Worm (Caenorhabditis elegans): Measurements from ENCODE around the gene uroc-1.

uroc-1 gene

DNA sequence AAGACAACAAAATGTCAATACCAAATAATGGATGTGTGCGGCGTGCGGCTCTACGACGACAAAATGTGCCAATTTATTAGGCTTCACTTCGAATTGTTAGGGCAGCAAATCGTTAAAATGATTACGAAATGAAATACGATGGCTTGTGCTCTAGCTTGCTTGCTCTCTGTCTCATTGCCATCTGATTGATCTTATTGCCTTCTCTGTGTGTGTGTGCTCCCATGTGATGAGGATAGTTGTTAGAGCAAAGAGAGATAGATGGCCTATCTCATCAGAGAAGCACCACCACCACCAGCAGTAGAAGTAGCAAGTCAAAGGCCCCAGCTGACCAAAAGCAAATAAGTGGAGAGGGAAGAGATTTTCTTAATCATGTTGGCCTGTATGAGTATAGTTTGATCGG lies 46.1 kb downstream of the uroc-1 start:
- TF ChIP-seq unc-120 (tag; optimal IDR thresholded peaks at IDR 0.05; ENCODE audit: poor library complexity, severe bottlenecking), result peak; percentile 66
- TF ChIP-seq unc-62 (GFP tag; optimal IDR thresholded peaks at IDR 0.05), result peak; percentile 62
- TF ChIP-seq mab-5 (tag; optimal IDR thresholded peaks at IDR 0.05), result peak; percentile 42
- TF ChIP-seq ham-2 (GFP tag; optimal IDR thresholded peaks at IDR 0.05), result no peak
- TF ChIP-seq ces-1 (GFP tag; optimal IDR thresholded peaks at IDR 0.05), result peak; percentile 59
- no peak for TF ChIP-seq sptf-1 (tag; optimal IDR thresholded peaks at IDR 0.05)

DNA sequence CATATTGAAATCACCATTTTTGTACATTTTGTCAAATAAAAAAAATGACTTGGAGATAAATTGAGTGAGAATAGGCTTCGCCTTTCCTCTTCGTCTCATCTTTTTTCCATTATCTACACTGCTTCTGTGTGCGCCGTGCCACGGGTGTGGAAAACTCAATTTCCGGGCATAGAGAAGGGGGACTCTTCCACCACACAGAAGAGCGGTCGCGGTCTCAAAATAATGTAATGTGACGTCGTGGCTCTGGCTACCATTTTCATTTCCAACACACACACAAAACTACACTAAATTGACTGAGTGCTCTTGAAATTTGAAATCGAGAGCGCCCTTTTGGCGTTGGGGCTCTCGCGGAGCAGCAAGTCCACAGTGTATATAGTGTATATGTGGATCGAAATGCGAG lies 48.5 kb downstream of the uroc-1 start:
- no peak for TF ChIP-seq ceh-83 (GFP tag; optimal IDR thresholded peaks at IDR 0.05)
- TF ChIP-seq ces-1 (GFP tag; optimal IDR thresholded peaks at IDR 0.05), result peak; percentile 77
- TF ChIP-seq hlh-1 (tag; optimal IDR thresholded peaks at IDR 0.05), result no peak
- TF ChIP-seq sem-2 (GFP tag; optimal IDR thresholded peaks at IDR 0.05), result no peak
- no peak for TF ChIP-seq unc-120 (tag; optimal IDR thresholded peaks at IDR 0.05; ENCODE audit: poor library complexity, severe bottlenecking)
- TF ChIP-seq nhr-2 (tag; optimal IDR thresholded peaks at IDR 0.05), result no peak

DNA sequence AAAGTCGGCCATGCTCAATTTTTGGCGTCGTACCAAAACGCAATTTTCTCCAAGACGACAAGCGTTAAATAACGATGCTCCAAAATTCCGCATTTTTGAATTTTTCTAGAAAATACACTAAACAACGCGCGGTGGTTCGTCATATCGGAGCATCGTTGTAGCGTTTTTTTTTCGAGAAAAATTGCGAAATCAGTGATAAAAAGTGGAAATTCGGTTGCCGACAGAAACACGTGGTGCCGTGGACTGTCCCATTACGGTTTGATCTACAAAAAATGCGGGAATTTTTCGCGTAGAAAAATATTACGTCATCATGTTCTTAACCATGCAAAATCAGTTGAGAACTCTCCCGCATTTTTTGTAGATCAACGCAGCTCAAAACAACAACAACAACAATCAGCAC lies 49.6 kb downstream of the uroc-1 start:
- TF ChIP-seq cnd-1 (tag; optimal IDR thresholded peaks at IDR 0.05), result no peak
- TF ChIP-seq ztf-11 (tag; optimal IDR thresholded peaks at IDR 0.05), result no peak
- TF ChIP-seq nhr-28 (tag; optimal IDR thresholded peaks at IDR 0.05), result no peak
- no peak for TF ChIP-seq elt-3 (tag; optimal IDR thresholded peaks at IDR 0.05)
- no peak for TF ChIP-seq flh-1 (GFP tag; optimal IDR thresholded peaks at IDR 0.05)
- TF ChIP-seq lin-32 (GFP tag; optimal IDR thresholded peaks at IDR 0.05), result no peak
- no peak for TF ChIP-seq mab-5 (tag; optimal IDR thresholded peaks at IDR 0.05)
- TF ChIP-seq ceh-43 (GFP tag; optimal IDR thresholded peaks at IDR 0.05), result no peak
- no peak for TF ChIP-seq elt-1 (tag; optimal IDR thresholded peaks at IDR 0.05; ENCODE audit: borderline replicate concordance, insufficient read depth)
- TF ChIP-seq nhr-12 (tag; optimal IDR thresholded peaks at IDR 0.05), result no peak
- no peak for TF ChIP-seq nhr-2 (tag; optimal IDR thresholded peaks at IDR 0.05)
- no peak for TF ChIP-seq sem-2 (GFP tag; optimal IDR thresholded peaks at IDR 0.05)
- no peak for TF ChIP-seq lsy-2 (tag; optimal IDR thresholded peaks at IDR 0.05)
- no peak for TF ChIP-seq M03D4.4 (tag; optimal IDR thresholded peaks at IDR 0.05)
- no peak for TF ChIP-seq unc-39 (tag; optimal IDR thresholded peaks at IDR 0.05)
- TF ChIP-seq hlh-1 (tag; optimal IDR thresholded peaks at IDR 0.05), result no peak
- no peak for TF ChIP-seq drap-1 (GFP tag; optimal IDR thresholded peaks at IDR 0.05)

DNA sequence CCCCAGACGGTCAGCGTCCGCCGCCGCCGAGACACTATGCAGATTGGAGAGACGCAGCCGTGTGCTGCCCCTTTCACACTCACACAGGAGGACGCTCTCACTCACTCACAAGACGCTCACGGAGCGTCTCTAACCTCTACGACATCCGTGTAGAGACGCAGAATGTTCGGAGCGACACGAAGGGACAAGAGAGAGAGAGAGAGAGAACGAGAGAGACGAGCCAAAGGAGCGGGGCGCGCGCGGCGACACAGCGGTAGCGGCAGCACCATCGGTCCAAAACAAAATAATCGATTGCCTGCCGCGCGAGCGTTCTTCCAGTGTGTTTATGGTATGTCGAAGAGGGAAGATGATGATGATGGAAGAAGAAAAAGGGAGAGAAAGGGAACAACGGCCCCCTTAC lies 50.2 kb downstream of the uroc-1 start:
- TF ChIP-seq nhr-237 (tag; optimal IDR thresholded peaks at IDR 0.05) (no peak), mep-1 (tag; optimal IDR thresholded peaks at IDR 0.05) (peak; percentile 77), unc-120 (tag; optimal IDR thresholded peaks at IDR 0.05; ENCODE audit: poor library complexity, severe bottlenecking) (peak; percentile 86), ces-1 (GFP tag; optimal IDR thresholded peaks at IDR 0.05) (peak; percentile 38), ceh-43 (GFP tag; optimal IDR thresholded peaks at IDR 0.05) (no peak), flh-1 (GFP tag; optimal IDR thresholded peaks at IDR 0.05) (no peak), nhr-76 (tag; optimal IDR thresholded peaks at IDR 0.05) (no peak), cnd-1 (tag; optimal IDR thresholded peaks at IDR 0.05) (peak; percentile 26), elt-1 (tag; optimal IDR thresholded peaks at IDR 0.05; ENCODE audit: borderline replicate concordance, insufficient read depth) (no peak), mls-2 (tag; optimal IDR thresholded peaks at IDR 0.05) (peak; percentile 50), snpc-4 (tag; optimal IDR thresholded peaks at IDR 0.05) (no peak), ceh-39 (tag; optimal IDR thresholded peaks at IDR 0.05) (no peak), nhr-28 (tag; optimal IDR thresholded peaks at IDR 0.05) (no peak), mab-5 (tag; optimal IDR thresholded peaks at IDR 0.05) (no peak), unc-62 (GFP tag; optimal IDR thresholded peaks at IDR 0.05) (peak; percentile 83), tbx-8 (GFP tag; optimal IDR thresholded peaks at IDR 0.05) (no peak), drap-1 (GFP tag; optimal IDR thresholded peaks at IDR 0.05) (peak; percentile 52), M03D4.4 (tag; optimal IDR thresholded peaks at IDR 0.05) (peak; percentile 47), lsy-2 (tag; optimal IDR thresholded peaks at IDR 0.05) (peak; percentile 68), pha-4 (tag; optimal IDR thresholded peaks at IDR 0.05) (peak; percentile 82), blmp-1 (tag; optimal IDR thresholded peaks at IDR 0.05) (no peak), nhr-12 (tag; optimal IDR thresholded peaks at IDR 0.05) (no peak), ceh-83 (GFP tag; optimal IDR thresholded peaks at IDR 0.05) (peak; percentile 24), sptf-1 (tag; optimal IDR thresholded peaks at IDR 0.05) (peak; percentile 46), ztf-11 (tag; optimal IDR thresholded peaks at IDR 0.05) (peak; percentile 86), unc-39 (tag; optimal IDR thresholded peaks at IDR 0.05) (peak; percentile 36), hlh-1 (tag; optimal IDR thresholded peaks at IDR 0.05) (peak; percentile 1), ham-2 (GFP tag; optimal IDR thresholded peaks at IDR 0.05) (peak; percentile 92), nhr-2 (tag; optimal IDR thresholded peaks at IDR 0.05) (no peak)
